Worm (Caenorhabditis elegans): ENCODE measurements around the gene cdo-1.
A peak's percentile ranks its signal among the peaks of the same experiment; 100 is the strongest.

cdo-1 gene

ce11 chrX:863478-863877, at the start of gene cdo-1:
Gene cdo-1 (minus strand): TSS chrX:863578.
- TF ChIP-seq unc-62 (GFP tag; optimal IDR thresholded peaks at IDR 0.05 in 1 of 2) (peak in 1 of 2 experiments; percentile 56), unc-62 (tag; optimal IDR thresholded peaks at IDR 0.05) (no peak), duxl-1 (tag; optimal IDR thresholded peaks at IDR 0.05; ENCODE audit: poor library complexity) (no peak)

ce11 chrX:912990-913389, 49.6 kb upstream of the cdo-1 start, which contains the start of gene F35H12.6:
Gene F35H12.6 (plus strand): TSS chrX:913290.
- TF ChIP-seq unc-39 (tag; optimal IDR thresholded peaks at IDR 0.05) (no peak), R02D3.7 (tag; optimal IDR thresholded peaks at IDR 0.05) (no peak)

- no peak for TF ChIP-seq T26A8.4 (GFP tag; IDR thresholded peaks at IDR 0.05)
- TF ChIP-seq unc-62 (GFP tag; optimal IDR thresholded peaks at IDR 0.05 in 1 of 2) = peak in 1 of 2 experiments; percentile 95
- no peak for TF ChIP-seq unc-62 (tag; optimal IDR thresholded peaks at IDR 0.05)
Measured at ce11 chrX:912564-912963, 49.2 kb upstream of the cdo-1 start.

ce11 chrX:910337-910736, 47.0 kb upstream of the cdo-1 start:
- TF ChIP-seq zip-11 (GFP tag; IDR thresholded peaks at IDR 0.05) (no peak), dmd-8 (GFP tag; IDR thresholded peaks at IDR 0.05) (no peak), ctbp-1 (GFP tag; IDR thresholded peaks at IDR 0.05) (0 out of 2 replicates have a peak, but pooled peaks have one; percentile 10), mep-1 (tag; optimal IDR thresholded peaks at IDR 0.05) (no peak), ama-1 (optimal IDR thresholded peaks at IDR 0.05) (no peak), F26F4.8 (GFP tag; conservative IDR thresholded peaks at IDR 0.05) (no peak), aly-2 (tag; optimal IDR thresholded peaks at IDR 0.05) (no peak), tag-97 (GFP tag; IDR thresholded peaks at IDR 0.05) (no peak), T20F7.1 (GFP tag; optimal IDR thresholded peaks at IDR 0.05) (no peak), hmg-1.1 (GFP tag; IDR thresholded peaks at IDR 0.05) (0 out of 2 replicates have a peak, but pooled peaks have one; percentile 32), gei-8 (GFP tag; optimal IDR thresholded peaks at IDR 0.05) (no peak), hlh-30 (tag; optimal IDR thresholded peaks at IDR 0.05; ENCODE audit: insufficient read depth) (peak; percentile 15), spr-3 (GFP tag; optimal IDR thresholded peaks at IDR 0.05) (no peak), duxl-1 (tag; optimal IDR thresholded peaks at IDR 0.05; ENCODE audit: poor library complexity) (no peak), nhr-11 (tag; optimal IDR thresholded peaks at IDR 0.05) (no peak), mdl-1 (tag; optimal IDR thresholded peaks at IDR 0.05) (no peak), fkh-10 (GFP tag; optimal IDR thresholded peaks at IDR 0.05) (peak; percentile 19), fos-1 (tag; optimal IDR thresholded peaks at IDR 0.05) (no peak), ceh-44 (GFP tag; IDR thresholded peaks at IDR 0.05) (no peak), rbr-2 (tag; optimal IDR thresholded peaks at IDR 0.05) (peak; percentile 23), F49E8.2 (tag; optimal IDR thresholded peaks at IDR 0.05; ENCODE audit: borderline replicate concordance) (no peak), sdz-12 (GFP tag; optimal IDR thresholded peaks at IDR 0.05) (no peak), dmd-6 (GFP tag; IDR thresholded peaks at IDR 0.05) (no peak), mxl-2 (GFP tag; conservative IDR thresholded peaks at IDR 0.05) (no peak)

ce11 chrX:902512-902911, 39.1 kb upstream of the cdo-1 start, which contains the start of gene ZC13.10:
Gene ZC13.10 (minus strand): TSS chrX:902612.
- TF ChIP-seq php-3 (GFP tag; IDR thresholded peaks at IDR 0.05) = no peak
- no peak for TF ChIP-seq T26A8.4 (GFP tag; IDR thresholded peaks at IDR 0.05)
- TF ChIP-seq ceh-20 (GFP tag; IDR thresholded peaks at IDR 0.05) = no peak

ce11 chrX:897948-898347, 34.6 kb upstream of the cdo-1 start, which contains the start of gene mab-7:
Gene mab-7 (minus strand): TSS chrX:898048.
- TF ChIP-seq madf-9 (GFP tag; conservative IDR thresholded peaks at IDR 0.05) (no peak), lin-13 (GFP tag; optimal IDR thresholded peaks at IDR 0.05) (no peak), ceh-44 (GFP tag; IDR thresholded peaks at IDR 0.05) (no peak), fkh-10 (GFP tag; optimal IDR thresholded peaks at IDR 0.05) (no peak), arid-1 (GFP tag; conservative IDR thresholded peaks at IDR 0.05) (no peak), nhr-6 (tag; optimal IDR thresholded peaks at IDR 0.05) (no peak), snpc-1.2 (GFP tag; IDR thresholded peaks at IDR 0.05) (no peak), pqm-1 (tag; optimal IDR thresholded peaks at IDR 0.05) (no peak)

All from whole organism, L4 larva.